Worm (Caenorhabditis elegans) whole organism, L4 larva: ENCODE measurements around the gene fbxl-4.

Source experiments
- dmd-9 ChIP-seq: fragments of 200-800 bp; sonication (Bioruptor generic); IDR thresholded peaks from 2 replicates; pipeline ENCODE4 v1.3.6; 2022; ENCODE audit warnings: missing genetic modification reagents, missing genetic modification characterization, missing compliant biosample characterization
- nhr-10 ChIP-seq: fragments of 150-350 bp; optimal IDR thresholded peaks from 2 replicates; lab custom pipeline; 2014; ENCODE audit warnings: missing biosample characterization, missing genetic modification characterization
- nhr-77 ChIP-seq: fragments of 150-350 bp; optimal IDR thresholded peaks from 2 replicates; lab custom pipeline; 2014; ENCODE audit warnings: missing biosample characterization, missing genetic modification characterization
- snpc-1.2 ChIP-seq: fragments of 200-800 bp; sonication (Bioruptor generic); IDR thresholded peaks from 2 replicates; pipeline ENCODE4 v1.3.6; 2022; ENCODE audit warnings: missing genetic modification reagents, missing genetic modification characterization, missing compliant biosample characterization
- zfp-3 ChIP-seq: fragments of 200-800 bp; sonication (Bioruptor generic); conservative IDR thresholded peaks from 2 replicates; pipeline ENCODE4 v1.3.6; 2022; ENCODE audit warnings: missing genetic modification reagents, missing genetic modification characterization, missing compliant biosample characterization

fbxl-4 gene

DNA sequence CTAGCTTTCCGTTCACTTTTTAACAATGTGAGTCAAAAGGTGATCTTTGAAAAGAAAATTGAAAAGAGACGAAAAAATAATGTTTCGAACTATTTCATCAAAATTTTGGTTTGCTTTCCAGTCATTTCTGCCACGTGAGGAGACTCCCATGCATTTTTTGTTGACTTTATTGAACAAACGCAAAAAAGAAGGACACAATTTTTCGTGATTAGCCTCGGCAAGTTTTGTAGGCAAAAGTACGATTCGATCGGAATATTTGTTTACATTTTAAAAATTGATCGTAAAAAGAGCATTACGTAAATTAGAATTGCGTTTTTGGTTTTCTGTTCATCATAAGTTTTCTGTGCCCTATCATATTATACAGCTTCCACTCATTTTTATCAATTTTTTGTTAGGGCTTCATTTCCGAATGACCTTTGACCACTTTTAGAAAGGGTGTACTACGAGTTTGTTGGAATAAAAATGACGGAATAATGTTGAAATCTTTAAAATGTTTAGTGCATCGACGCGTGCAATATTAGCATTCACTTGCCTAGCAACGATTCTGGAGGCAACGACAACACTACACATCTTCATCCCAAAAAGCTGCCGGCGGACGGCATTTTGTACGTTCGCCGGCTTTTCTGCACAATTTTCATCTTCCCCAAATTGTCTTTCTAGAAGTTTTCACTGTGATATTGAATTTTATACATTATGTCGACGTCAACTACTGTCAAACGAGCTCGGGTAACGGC, 56.5 kb downstream of the fbxl-4 start, which contains the start of gene C56E10.3 (continued):
- TF ChIP-seq snpc-1.2 (GFP tag; lab: Robert Waterston, UW) (no peak), nhr-10 (no peak), nhr-77 (tag; lab: Kevin White, UChicago) (peak; percentile 21), dmd-9 (GFP tag; lab: Robert Waterston, UW) (no peak), zfp-3 (GFP tag; lab: Robert Waterston, UW) (no peak)
